Fruit fly (Drosophila melanogaster) whole organism, prepupa: ENCODE data around the gene CG6931.
A peak's percentile ranks its signal among the peaks of the same experiment; 100 is the strongest.

Experiments
- Blimp-1 ChIP-seq: fragments of 200-800 bp; sonication (Bioruptor generic); optimal IDR thresholded peaks from 3 replicates; lab custom pipeline; 2017; ENCODE audit warnings: missing biosample characterization, missing genetic modification characterization, mild to moderate bottlenecking, moderate library complexity, missing genetic modification reagents
- CG10669 ChIP-seq: fragments of 200-800 bp; sonication (Bioruptor generic); optimal IDR thresholded peaks from 3 replicates; lab custom pipeline; 2018; ENCODE audit warnings: missing biosample characterization, mild to moderate bottlenecking, missing genetic modification characterization, moderate library complexity
- CG11762 ChIP-seq: fragments of 200-800 bp; sonication (Bioruptor generic); optimal IDR thresholded peaks from 3 replicates; lab custom pipeline; 2016; ENCODE audit warnings: missing biosample characterization, missing genetic modification characterization; ENCODE audit not compliant: insufficient read depth
- CG11902 ChIP-seq: fragments of 200-800 bp; sonication (Bioruptor generic); optimal IDR thresholded peaks from 3 replicates; lab custom pipeline; 2016; ENCODE audit warnings: missing biosample characterization, missing genetic modification characterization
- CG1621 ChIP-seq: fragments of 200-800 bp; sonication (Bioruptor generic); optimal IDR thresholded peaks from 3 replicates; lab custom pipeline; 2018; ENCODE audit warnings: missing biosample characterization, mild to moderate bottlenecking, missing genetic modification characterization
- CG16779 ChIP-seq: fragments of 200-800 bp; sonication (Bioruptor generic); optimal IDR thresholded peaks from 3 replicates; lab custom pipeline; 2017; ENCODE audit warnings: missing biosample characterization, mild to moderate bottlenecking, missing genetic modification characterization
- CG31627 ChIP-seq: fragments of 200-800 bp; sonication (Bioruptor generic); optimal IDR thresholded peaks from 3 replicates; lab custom pipeline; 2016; ENCODE audit warnings: missing biosample characterization, missing genetic modification characterization
- CG32006 ChIP-seq: fragments of 200-800 bp; sonication (Bioruptor generic); optimal IDR thresholded peaks from 3 replicates; lab custom pipeline; 2017; ENCODE audit warnings: missing biosample characterization, mild to moderate bottlenecking, missing genetic modification characterization
- CG6792 ChIP-seq: fragments of 200-800 bp; sonication (Bioruptor generic); optimal IDR thresholded peaks from 3 replicates; lab custom pipeline; 2016; ENCODE audit warnings: missing biosample characterization, missing genetic modification characterization
- CG8119 ChIP-seq: fragments of 200-800 bp; sonication (Bioruptor generic); IDR thresholded peaks from 3 replicates; pipeline ENCODE4 v1.3.6; 2022; ENCODE audit warnings: missing biosample characterization, missing genetic modification characterization
- CG8632 ChIP-seq: fragments of 200-800 bp; sonication (Bioruptor generic); optimal IDR thresholded peaks from 3 replicates; lab custom pipeline; 2016; ENCODE audit warnings: missing biosample characterization, missing genetic modification characterization
- OdsH ChIP-seq: fragments of 200-800 bp; sonication (Bioruptor generic); optimal IDR thresholded peaks from 3 replicates; lab custom pipeline; 2016; ENCODE audit warnings: missing biosample characterization, missing genetic modification characterization
- Sox102F ChIP-seq: fragments of 200-800 bp; sonication (Bioruptor generic); optimal IDR thresholded peaks from 2 replicates; lab custom pipeline; 2016; ENCODE audit warnings: missing biosample characterization, mild to moderate bottlenecking, missing genetic modification characterization
- dac ChIP-seq: fragments of 200-800 bp; sonication (Bioruptor generic); optimal IDR thresholded peaks from 2 replicates; lab custom pipeline; 2017; ENCODE audit warnings: missing biosample characterization, mild to moderate bottlenecking, missing genetic modification characterization
- fd85E ChIP-seq: fragments of 200-800 bp; sonication (Bioruptor generic); optimal IDR thresholded peaks from 3 replicates; lab custom pipeline; 2016; ENCODE audit warnings: missing biosample characterization, missing genetic modification characterization
- pdm3 ChIP-seq: fragments of 200-800 bp; sonication (Bioruptor generic); optimal IDR thresholded peaks from 3 replicates; lab custom pipeline; 2016; ENCODE audit warnings: missing biosample characterization, missing genetic modification characterization
- svp ChIP-seq: fragments of 200-800 bp; sonication (Bioruptor generic); peaks from one replicate; lab custom pipeline; 2016; ENCODE audit warnings: missing biosample characterization, missing genetic modification characterization

CG6931 gene

DNA sequence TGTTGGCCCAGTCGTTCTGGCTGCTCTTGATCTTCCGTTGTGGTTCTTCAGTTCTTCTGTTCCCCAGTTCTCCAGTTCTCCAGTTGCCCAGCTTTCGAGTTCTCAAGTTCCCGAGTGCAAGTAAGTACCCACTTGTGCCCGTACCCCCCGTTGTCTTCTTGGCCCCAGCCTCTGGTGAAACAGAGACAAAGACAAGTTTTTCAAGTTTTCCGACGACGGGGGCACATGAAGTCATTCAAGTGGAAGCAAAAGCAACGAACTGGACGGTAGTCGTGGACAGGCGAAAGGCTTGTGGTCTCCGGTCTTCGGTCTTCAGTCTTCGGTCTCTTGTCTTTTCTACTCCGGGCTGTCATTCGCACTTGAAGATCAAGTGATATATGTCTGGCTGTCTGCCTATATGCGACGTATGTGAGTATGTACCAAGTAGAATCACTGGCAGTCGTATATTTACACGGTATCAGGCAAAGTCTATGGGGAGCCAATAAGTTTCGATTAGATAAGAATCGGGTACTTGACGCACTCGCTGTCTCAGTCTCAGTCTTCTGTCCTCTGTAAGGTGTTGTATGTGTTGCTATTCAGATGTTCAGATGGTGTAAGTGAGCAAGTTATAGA, 49.9 kb downstream of the CG6931 start (continued):
- TF ChIP-seq CG32006 (GFP tag; lab: Kevin White, UChicago) (peak; percentile 14), CG31627 (GFP tag; lab: Kevin White, UChicago) (no peak), svp (GFP tag; lab: Kevin White, UChicago) (no peak), OdsH (GFP tag; lab: Kevin White, UChicago) (no peak), CG8632 (no peak), pdm3 (GFP tag; lab: Kevin White, UChicago) (no peak), fd85E (GFP tag; lab: Kevin White, UChicago) (no peak), CG11762 (GFP tag; lab: Kevin White, UChicago) (peak; percentile 13), CG10669 (GFP tag; lab: Kevin White, UChicago) (no peak), dac (GFP tag; lab: Kevin White, UChicago) (no peak), CG6792 (GFP tag; lab: Kevin White, UChicago) (no peak), Blimp-1 (GFP tag; lab: Kevin White, UChicago) (peak; percentile 12), CG8119 (GFP tag; lab: Robert Waterston, UW) (0 out of 3 replicates have a peak, but pooled peaks have one; percentile 37), Sox102F (GFP tag; lab: Kevin White, UChicago) (peak; percentile 26), CG16779 (tag; lab: Kevin White, UChicago) (no peak), CG1621 (tag; lab: Kevin White, UChicago) (peak; percentile 78), CG11902 (no peak)
